Fruit fly (Drosophila melanogaster) whole organism, prepupa: ENCODE measurements around the gene Gbeta13F.
A peak's percentile ranks its signal among the peaks of the same experiment; 100 is the strongest.

Experiments used
- CG10669 ChIP-seq: fragments of 200-800 bp; sonication (Bioruptor generic); optimal IDR thresholded peaks from 3 replicates; lab custom pipeline; 2018; ENCODE audit warnings: missing biosample characterization, mild to moderate bottlenecking, missing genetic modification characterization, moderate library complexity
- CG11294 ChIP-seq: fragments of 200-800 bp; sonication (Bioruptor generic); IDR thresholded peaks from 2 replicates; pipeline ENCODE4 v1.3.6; 2022; ENCODE audit warnings: missing biosample characterization, missing genetic modification characterization
- CG11762 ChIP-seq: fragments of 200-800 bp; sonication (Bioruptor generic); optimal IDR thresholded peaks from 3 replicates; lab custom pipeline; 2016; ENCODE audit warnings: missing biosample characterization, missing genetic modification characterization; ENCODE audit not compliant: insufficient read depth
- CG11902 ChIP-seq: fragments of 200-800 bp; sonication (Bioruptor generic); optimal IDR thresholded peaks from 3 replicates; lab custom pipeline; 2016; ENCODE audit warnings: missing biosample characterization, missing genetic modification characterization
- CG15336 ChIP-seq: fragments of 200-800 bp; sonication (Bioruptor generic); IDR thresholded peaks from 2 replicates; pipeline ENCODE4 v1.3.6; 2022; ENCODE audit warnings: missing biosample characterization, missing genetic modification characterization
- CG1621 ChIP-seq: fragments of 200-800 bp; sonication (Bioruptor generic); optimal IDR thresholded peaks from 3 replicates; lab custom pipeline; 2018; ENCODE audit warnings: missing biosample characterization, mild to moderate bottlenecking, missing genetic modification characterization
- CG3032 ChIP-seq: fragments of 200-800 bp; optimal IDR thresholded peaks from 2 replicates; lab custom pipeline; 2019; ENCODE audit warnings: missing biosample characterization, mild to moderate bottlenecking, missing genetic modification characterization, moderate library complexity
- CG3919 ChIP-seq: fragments of 200-800 bp; sonication (Bioruptor generic); optimal IDR thresholded peaks from 3 replicates; lab custom pipeline; 2016; ENCODE audit warnings: missing biosample characterization, missing genetic modification characterization
- CG6163 ChIP-seq: fragments of 200-800 bp; sonication (Bioruptor generic); IDR thresholded peaks from 3 replicates; pipeline ENCODE4 v1.3.6; 2022; ENCODE audit warnings: missing biosample characterization, missing genetic modification characterization
- CG6276 ChIP-seq: fragments of 200-800 bp; sonication (Bioruptor generic); optimal IDR thresholded peaks from 2 replicates; lab custom pipeline; 2017; ENCODE audit warnings: missing biosample characterization, mild to moderate bottlenecking, missing genetic modification characterization
- CG6792 ChIP-seq: fragments of 200-800 bp; sonication (Bioruptor generic); optimal IDR thresholded peaks from 3 replicates; lab custom pipeline; 2016; ENCODE audit warnings: missing biosample characterization, missing genetic modification characterization
- CG6808 ChIP-seq: fragments of 200-800 bp; sonication (Bioruptor generic); optimal IDR thresholded peaks from 3 replicates; lab custom pipeline; 2017; ENCODE audit warnings: missing biosample characterization, missing genetic modification characterization, mild to moderate bottlenecking, moderate library complexity, missing genetic modification reagents
- CG6854 ChIP-seq: fragments of 200-800 bp; sonication (Bioruptor generic); optimal IDR thresholded peaks from 2 replicates; lab custom pipeline; 2017; ENCODE audit warnings: missing biosample characterization, mild to moderate bottlenecking, missing genetic modification characterization
- CG7368 ChIP-seq: fragments of 200-800 bp; sonication (Bioruptor generic); optimal IDR thresholded peaks from 3 replicates; lab custom pipeline; 2016; ENCODE audit warnings: missing biosample characterization, missing genetic modification characterization
- CG8319 ChIP-seq: fragments of 200-800 bp; sonication (Bioruptor generic); optimal IDR thresholded peaks from 3 replicates; lab custom pipeline; 2016; ENCODE audit warnings: missing biosample characterization, missing genetic modification characterization
- CG8632 ChIP-seq: fragments of 200-800 bp; sonication (Bioruptor generic); optimal IDR thresholded peaks from 3 replicates; lab custom pipeline; 2016; ENCODE audit warnings: missing biosample characterization, missing genetic modification characterization
- CG9139 ChIP-seq: fragments of 200-800 bp; sonication (Bioruptor generic); optimal IDR thresholded peaks from 3 replicates; lab custom pipeline; 2017; ENCODE audit warnings: missing biosample characterization, mild to moderate bottlenecking, missing genetic modification characterization
- Eip78C ChIP-seq: fragments of 200-800 bp; sonication (Bioruptor generic); peaks from one replicate; lab custom pipeline; 2016; ENCODE audit warnings: missing biosample characterization, missing genetic modification characterization
- Eip93F ChIP-seq: fragments of 200-800 bp; sonication (Bioruptor generic); optimal IDR thresholded peaks from 2 replicates; lab custom pipeline; 2016; ENCODE audit warnings: missing biosample characterization, mild to moderate bottlenecking, missing genetic modification characterization
- Hr38 ChIP-seq: sonication (Bioruptor generic); optimal IDR thresholded peaks from 2 replicates; lab custom pipeline; 2016; ENCODE audit warnings: missing biosample characterization, missing genetic modification characterization
- Hr4 ChIP-seq: fragments of 200-800 bp; sonication (Bioruptor generic); optimal IDR thresholded peaks from 3 replicates; lab custom pipeline; 2016; ENCODE audit warnings: missing biosample characterization, missing genetic modification characterization
- Lpt ChIP-seq: fragments of 200-800 bp; sonication (Bioruptor generic); optimal IDR thresholded peaks from 3 replicates; lab custom pipeline; 2016; ENCODE audit warnings: missing biosample characterization, missing genetic modification characterization
- OdsH ChIP-seq: fragments of 200-800 bp; sonication (Bioruptor generic); optimal IDR thresholded peaks from 3 replicates; lab custom pipeline; 2016; ENCODE audit warnings: missing biosample characterization, missing genetic modification characterization
- Sox15 ChIP-seq: fragments of 200-800 bp; sonication (Bioruptor generic); optimal IDR thresholded peaks from 3 replicates; lab custom pipeline; 2016; ENCODE audit warnings: missing biosample characterization, missing genetic modification characterization
- acj6 ChIP-seq: fragments of 200-800 bp; sonication (Bioruptor generic); optimal IDR thresholded peaks from 3 replicates; lab custom pipeline; 2016; ENCODE audit warnings: missing biosample characterization, missing genetic modification characterization
- eg ChIP-seq: fragments of 200-800 bp; sonication (Bioruptor generic); IDR thresholded peaks from 3 replicates; pipeline ENCODE4 v1.3.6; 2022; ENCODE audit warnings: missing biosample characterization, missing genetic modification characterization
- esn ChIP-seq: fragments of 200-800 bp; sonication (Bioruptor generic); optimal IDR thresholded peaks from 2 replicates; lab custom pipeline; 2016; ENCODE audit warnings: missing biosample characterization, mild to moderate bottlenecking, missing genetic modification characterization, moderate library complexity
- fd59A ChIP-seq: fragments of 200-800 bp; sonication (Bioruptor generic); optimal IDR thresholded peaks from 2 replicates; lab custom pipeline; 2017; ENCODE audit warnings: missing biosample characterization, mild to moderate bottlenecking, missing genetic modification characterization, missing genetic modification reagents
- fd85E ChIP-seq: fragments of 200-800 bp; sonication (Bioruptor generic); optimal IDR thresholded peaks from 3 replicates; lab custom pipeline; 2016; ENCODE audit warnings: missing biosample characterization, missing genetic modification characterization
- fkh ChIP-seq: fragments of 200-800 bp; sonication (Bioruptor generic); optimal IDR thresholded peaks from 3 replicates; lab custom pipeline; 2017; ENCODE audit warnings: missing biosample characterization, mild to moderate bottlenecking, missing genetic modification characterization, moderate library complexity
- lz ChIP-seq: fragments of 200-800 bp; sonication (Bioruptor generic); optimal IDR thresholded peaks from 3 replicates; lab custom pipeline; 2016; ENCODE audit warnings: missing biosample characterization, missing genetic modification characterization
- salr ChIP-seq, 2 experiments: fragments of 200-800 bp; sonication (Bioruptor generic); optimal IDR thresholded peaks; 3 replicates each; lab custom pipeline; 2016 to 2018; ENCODE audit warnings: missing biosample characterization in 2 of 2, missing genetic modification characterization in 2 of 2, mild to moderate bottlenecking in 1 of 2
- ss ChIP-seq, 2 experiments: fragments of 200-800 bp; sonication (Bioruptor generic); optimal IDR thresholded peaks; 2 replicates in 1 of 2; 3 replicates in 1 of 2; lab custom pipeline; 2017 to 2018; ENCODE audit warnings: mild to moderate bottlenecking in 2 of 2, missing biosample characterization in 2 of 2, missing genetic modification characterization in 2 of 2, moderate library complexity in 1 of 2
- svp ChIP-seq: fragments of 200-800 bp; sonication (Bioruptor generic); peaks from one replicate; lab custom pipeline; 2016; ENCODE audit warnings: missing biosample characterization, missing genetic modification characterization
- topi ChIP-seq: fragments of 200-800 bp; sonication (Bioruptor generic); optimal IDR thresholded peaks from 3 replicates; lab custom pipeline; 2016; ENCODE audit warnings: missing biosample characterization, missing genetic modification characterization

Gene Gbeta13F

DNA sequence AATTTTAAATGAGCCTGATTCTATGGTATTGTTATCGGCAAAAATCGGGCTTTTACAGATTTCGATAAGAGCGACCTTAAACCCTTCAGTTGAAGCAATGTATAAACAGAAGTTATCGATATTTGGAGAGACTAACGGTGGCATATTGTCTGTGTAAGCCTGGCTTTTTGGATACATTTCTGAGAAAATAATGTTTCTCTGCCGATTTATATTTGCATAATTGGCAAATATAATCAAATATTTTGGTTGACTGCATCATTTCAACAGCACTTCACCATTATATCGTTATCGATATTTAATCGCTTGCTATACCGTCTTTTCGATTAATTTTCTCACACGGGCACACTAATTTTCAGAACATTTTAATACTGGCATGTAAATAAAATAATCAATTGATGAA is 9.9 kb downstream of the Gbeta13F start, which contains the start of gene CG16952 (continued):
- TF ChIP-seq Hr4 (GFP tag; lab: Kevin White, UChicago): no peak
- no peak for TF ChIP-seq Eip93F
- TF ChIP-seq CG1621 (tag; lab: Kevin White, UChicago): no peak
- TF ChIP-seq CG10669 (GFP tag; lab: Kevin White, UChicago): no peak
- TF ChIP-seq CG6276 (GFP tag; lab: Kevin White, UChicago): no peak
- TF ChIP-seq CG11902: no peak
- peak; percentile 0 for TF ChIP-seq topi (GFP tag; lab: Kevin White, UChicago)
- TF ChIP-seq CG6854: no peak
- no peak for TF ChIP-seq acj6
- TF ChIP-seq Lpt (GFP tag; lab: Kevin White, UChicago): no peak
- TF ChIP-seq fd59A (GFP tag; lab: Kevin White, UChicago): no peak
- TF ChIP-seq lz (GFP tag; lab: Kevin White, UChicago): no peak
- TF ChIP-seq CG3032 (tag; lab: Kevin White, UChicago): no peak

DNA sequence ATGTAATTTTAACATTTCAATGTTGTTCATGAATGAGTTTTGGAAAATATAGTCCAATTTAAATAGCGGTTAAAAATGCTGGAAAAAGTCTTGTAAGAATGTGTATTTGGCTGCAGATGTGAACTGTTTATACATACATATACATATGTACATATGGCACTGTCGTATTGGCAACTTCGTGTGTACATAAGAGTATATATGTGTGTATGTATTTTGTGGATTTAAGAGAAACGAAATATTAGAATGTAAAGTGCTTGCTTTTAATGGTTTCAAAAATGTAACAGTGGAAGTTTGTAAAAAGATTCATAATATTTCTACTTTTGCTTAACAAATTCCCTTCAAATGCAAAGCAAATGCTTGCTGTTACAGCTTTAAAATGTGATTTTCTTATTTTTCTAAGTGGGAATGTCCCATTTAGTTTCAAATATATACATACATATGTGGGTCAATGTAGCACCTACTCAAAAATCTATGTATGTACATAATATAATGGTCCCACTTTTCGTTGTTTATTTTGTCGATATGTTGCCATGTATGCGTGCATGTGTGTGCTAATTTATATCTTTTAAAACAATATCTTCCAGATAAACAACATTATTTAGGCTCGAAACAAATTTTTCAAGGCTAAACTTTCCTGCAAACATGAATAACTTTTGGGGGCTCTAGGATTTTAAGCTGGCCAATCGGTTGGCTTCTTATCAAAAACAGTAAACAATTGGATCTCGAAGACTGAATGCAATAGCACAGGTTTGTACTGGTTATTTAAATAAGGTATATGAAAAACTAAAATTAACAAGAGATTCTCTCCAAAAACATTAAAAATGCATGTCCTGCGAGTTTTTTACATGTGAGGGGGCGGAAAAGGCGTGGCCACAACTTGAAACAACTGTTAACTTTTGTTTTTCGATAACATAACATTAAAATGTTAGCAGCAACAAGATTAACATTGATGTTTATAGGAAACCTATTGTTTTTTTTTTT is 11.2 kb downstream of the Gbeta13F start:
- TF ChIP-seq Eip78C (GFP tag; lab: Kevin White, UChicago) (peak; percentile 80), CG15336 (GFP tag; lab: Robert Waterston, UW) (0 out of 2 replicates have a peak, but pooled peaks have one; percentile 10), fkh (GFP tag; lab: Kevin White, UChicago) (peak; percentile 84), eg (GFP tag; lab: Robert Waterston, UW) (no peak), CG3919 (no peak), Lpt (GFP tag; lab: Kevin White, UChicago) (no peak), esn (GFP tag; lab: Kevin White, UChicago) (peak; percentile 9), CG8319 (GFP tag; lab: Kevin White, UChicago) (no peak), CG6854 (peak; percentile 34)

DNA sequence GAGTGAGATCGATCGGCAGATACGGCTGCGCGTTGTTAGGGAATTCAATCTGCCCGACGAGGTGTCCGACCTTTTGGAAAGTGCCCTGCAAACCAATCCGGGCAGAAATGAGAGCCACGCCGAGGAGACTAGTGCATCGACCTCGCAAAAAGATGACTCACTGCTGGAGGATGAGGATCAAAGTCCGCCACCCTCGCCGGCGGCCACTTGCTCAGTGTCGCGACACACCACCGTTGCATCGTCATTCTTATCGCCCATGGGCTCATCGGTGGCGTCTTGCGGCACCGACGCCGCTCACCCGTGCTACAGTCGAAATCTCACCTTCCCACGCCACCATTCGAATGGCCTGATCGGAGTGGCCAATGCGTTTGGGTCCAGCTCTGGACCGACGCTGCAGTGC is 14.5 kb downstream of the Gbeta13F start:
- TF ChIP-seq svp (GFP tag; lab: Kevin White, UChicago) (peak; percentile 94), CG7368 (GFP tag; lab: Kevin White, UChicago) (no peak), CG11762 (GFP tag; lab: Kevin White, UChicago) (no peak)

DNA sequence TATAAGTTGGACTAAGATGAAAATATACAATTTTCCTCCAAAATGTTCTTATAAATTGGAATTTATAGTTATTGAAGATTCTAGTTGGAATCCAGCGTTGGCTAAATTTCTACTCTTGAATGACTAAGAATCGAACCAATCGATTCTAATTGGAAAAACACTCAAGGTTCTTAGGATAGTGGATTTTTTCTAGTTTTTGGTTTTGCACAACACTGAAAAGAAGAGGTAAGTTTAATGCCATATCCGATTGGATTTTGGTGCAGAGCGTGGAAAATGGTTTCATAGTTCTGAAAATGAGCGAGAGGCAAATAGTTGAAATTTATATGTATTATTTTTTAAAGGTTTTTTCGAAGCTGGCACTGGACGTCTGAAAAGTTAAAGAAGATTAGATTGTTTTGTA is 15.7 kb downstream of the Gbeta13F start:
- TF ChIP-seq CG6854 (no peak), CG15336 (GFP tag; lab: Robert Waterston, UW) (no peak), CG8632 (GFP tag; lab: Kevin White, UChicago) (no peak), Hr38 (no peak), fd59A (GFP tag; lab: Kevin White, UChicago) (no peak), ss (GFP tag; optimal IDR thresholded peaks at IDR 0.05; lab: Kevin White, UChicago) (no peak), Eip78C (GFP tag; lab: Kevin White, UChicago) (no peak), CG6792 (GFP tag; lab: Kevin White, UChicago) (no peak), CG11294 (GFP tag; lab: Robert Waterston, UW) (no peak), CG6808 (no peak), Sox15 (no peak), fd85E (no peak), CG9139 (GFP tag; lab: Kevin White, UChicago) (no peak), fkh (GFP tag; lab: Kevin White, UChicago) (no peak), CG6163 (GFP tag; lab: Robert Waterston, UW) (no peak), salr (GFP tag; optimal IDR thresholded peaks at IDR 0.05; lab: Kevin White, UChicago) (no peak), svp (GFP tag; lab: Kevin White, UChicago) (no peak), OdsH (no peak)
